Worm (Caenorhabditis elegans) whole organism, L3 larva: ENCODE measurements around the gene prx-5.
A peak's percentile ranks its signal among the peaks of the same experiment; 100 is the strongest.

Experiments
- R02D3.7 ChIP-seq: fragments of 150-350 bp; optimal IDR thresholded peaks from 2 replicates; lab custom pipeline; 2014; ENCODE audit warnings: missing biosample characterization, missing genetic modification characterization
- ZK546.5 ChIP-seq: sonication (generic microtip); optimal IDR thresholded peaks from 2 replicates; lab custom pipeline; 2017; ENCODE audit warnings: missing biosample characterization, missing genetic modification characterization
- aly-2 ChIP-seq: fragments of 150-350 bp; optimal IDR thresholded peaks from 2 replicates; lab custom pipeline; 2014; ENCODE audit warnings: missing biosample characterization, missing genetic modification characterization
- ama-1 ChIP-seq: fragments of 150-350 bp; optimal IDR thresholded peaks from 2 replicates; lab custom pipeline; 2018
- ceh-16 ChIP-seq: sonication (generic microtip); optimal IDR thresholded peaks from 2 replicates; lab custom pipeline; 2017; ENCODE audit warnings: missing biosample characterization, missing genetic modification characterization
- ceh-28 ChIP-seq: fragments of 150-350 bp; optimal IDR thresholded peaks from 2 replicates; lab custom pipeline; 2014; ENCODE audit warnings: missing biosample characterization, missing genetic modification reagents, missing genetic modification characterization
- ceh-82 ChIP-seq: fragments of 150-350 bp; optimal IDR thresholded peaks from 2 replicates; lab custom pipeline; 2014; ENCODE audit warnings: missing biosample characterization, missing genetic modification characterization
- ceh-9 ChIP-seq: sonication (generic microtip); optimal IDR thresholded peaks from 2 replicates; lab custom pipeline; 2018; ENCODE audit warnings: missing biosample characterization, missing genetic modification characterization
- daf-12 ChIP-seq: fragments of 150-350 bp; optimal IDR thresholded peaks from 2 replicates; lab custom pipeline; 2014; ENCODE audit warnings: missing biosample characterization, missing genetic modification reagents, missing genetic modification characterization
- egl-27 ChIP-seq: sonication (generic microtip); optimal IDR thresholded peaks from 4 replicates; lab custom pipeline; 2017; ENCODE audit warnings: missing biosample characterization, missing genetic modification reagents, missing genetic modification characterization
- elt-1 ChIP-seq: fragments of 150-350 bp; optimal IDR thresholded peaks from 2 replicates; lab custom pipeline; 2014; ENCODE audit warnings: missing biosample characterization, missing genetic modification characterization
- elt-2 ChIP-seq: sonication (generic microtip); optimal IDR thresholded peaks from 2 replicates; lab custom pipeline; 2016; ENCODE audit warnings: missing genetic modification reagents, mild to moderate bottlenecking, missing genetic modification characterization, missing compliant biosample characterization
- elt-3 ChIP-seq, 3 experiments: fragments of 150-350 bp in 1 of 3; sonication (generic microtip) in 2 of 3; optimal IDR thresholded peaks; 2 replicates in 2 of 3; 4 replicates in 1 of 3; lab custom pipeline; 2014 to 2017; ENCODE audit warnings: missing biosample characterization in 3 of 3, missing genetic modification characterization in 3 of 3
- eor-1 ChIP-seq, 2 experiments: fragments of 150-350 bp; optimal IDR thresholded peaks; 2 replicates each; lab custom pipeline; 2014 to 2018; ENCODE audit warnings: missing biosample characterization in 2 of 2, missing genetic modification characterization in 2 of 2
- fkh-10 ChIP-seq: sonication (generic microtip); optimal IDR thresholded peaks from 2 replicates; lab custom pipeline; 2017; ENCODE audit warnings: missing biosample characterization, missing genetic modification reagents, missing genetic modification characterization
- hmg-11 ChIP-seq: sonication (generic microtip); optimal IDR thresholded peaks from 2 replicates; lab custom pipeline; 2016; ENCODE audit warnings: missing genetic modification characterization, missing compliant biosample characterization
- jun-1 ChIP-seq: fragments of 150-350 bp; optimal IDR thresholded peaks from 2 replicates; lab custom pipeline; 2014; ENCODE audit warnings: missing biosample characterization, missing genetic modification reagents, missing genetic modification characterization
- lin-15B ChIP-seq: fragments of 150-350 bp; optimal IDR thresholded peaks from 2 replicates; lab custom pipeline; 2014; ENCODE audit warnings: missing biosample characterization, missing genetic modification characterization
- lin-39 ChIP-seq: fragments of 150-350 bp; optimal IDR thresholded peaks from 2 replicates; lab custom pipeline; 2018; ENCODE audit warnings: missing biosample characterization, missing genetic modification reagents, missing genetic modification characterization
- lsy-12 ChIP-seq: sonication (generic microtip); optimal IDR thresholded peaks from 2 replicates; lab custom pipeline; 2016; ENCODE audit warnings: mild to moderate bottlenecking, missing genetic modification characterization, missing compliant biosample characterization
- mdl-1 ChIP-seq: fragments of 150-350 bp; optimal IDR thresholded peaks from 2 replicates; lab custom pipeline; 2014; ENCODE audit warnings: missing biosample characterization, missing genetic modification characterization
- nfya-1 ChIP-seq: sonication (generic microtip); optimal IDR thresholded peaks from 2 replicates; lab custom pipeline; 2017; ENCODE audit warnings: missing genetic modification characterization, mild to moderate bottlenecking, missing compliant biosample characterization, antibody characterized with exemption, moderate library complexity; ENCODE audit not compliant: insufficient read depth
- nhr-11 ChIP-seq: fragments of 150-350 bp; optimal IDR thresholded peaks from 2 replicates; lab custom pipeline; 2014; ENCODE audit warnings: missing biosample characterization, missing genetic modification characterization
- nhr-12 ChIP-seq: fragments of 150-350 bp; optimal IDR thresholded peaks from 2 replicates; lab custom pipeline; 2014; ENCODE audit warnings: missing biosample characterization, missing genetic modification characterization
- nhr-23 ChIP-seq: fragments of 150-350 bp; optimal IDR thresholded peaks from 2 replicates; lab custom pipeline; 2014; ENCODE audit warnings: missing biosample characterization, missing genetic modification reagents, missing genetic modification characterization
- nhr-28 ChIP-seq: fragments of 150-350 bp; optimal IDR thresholded peaks from 2 replicates; lab custom pipeline; 2014; ENCODE audit warnings: missing biosample characterization, missing genetic modification characterization
- nhr-43 ChIP-seq: sonication (generic microtip); optimal IDR thresholded peaks from 2 replicates; lab custom pipeline; 2016; ENCODE audit warnings: mild to moderate bottlenecking, missing genetic modification characterization, missing compliant biosample characterization; ENCODE audit not compliant: poor library complexity, severe bottlenecking
- nhr-67 ChIP-seq: fragments of 150-350 bp; optimal IDR thresholded peaks from 2 replicates; lab custom pipeline; 2014; ENCODE audit warnings: missing biosample characterization, missing genetic modification characterization
- pha-4 ChIP-seq: fragments of 150-350 bp; optimal IDR thresholded peaks from 2 replicates; lab custom pipeline; 2014; ENCODE audit warnings: missing biosample characterization, missing genetic modification reagents, missing genetic modification characterization
- pqm-1 ChIP-seq: fragments of 150-350 bp; optimal IDR thresholded peaks from 2 replicates; lab custom pipeline; 2017; ENCODE audit warnings: missing biosample characterization, missing genetic modification characterization, inconsistent platforms
- sea-2 ChIP-seq: fragments of 150-350 bp; sonication (generic microtip); optimal IDR thresholded peaks from 4 replicates; lab custom pipeline; 2014; ENCODE audit warnings: missing biosample characterization, missing genetic modification reagents, missing genetic modification characterization
- snpc-4 ChIP-seq: fragments of 150-350 bp; optimal IDR thresholded peaks from 2 replicates; lab custom pipeline; 2014; ENCODE audit warnings: missing biosample characterization, missing genetic modification characterization
- unc-62 ChIP-seq: fragments of 150-350 bp; sonication (generic microtip); optimal IDR thresholded peaks from 4 replicates; lab custom pipeline; 2014; ENCODE audit warnings: missing biosample characterization, missing genetic modification reagents, missing genetic modification characterization
- ztf-4 ChIP-seq: fragments of 150-350 bp; optimal IDR thresholded peaks from 2 replicates; lab custom pipeline; 2014; ENCODE audit warnings: missing biosample characterization, missing genetic modification characterization

prx-5 gene

ce11 chrII:8701059-8701458 is 3.6 kb upstream of the prx-5 start:
- TF ChIP-seq pha-4 (tag; lab: Kevin White, UChicago) (peak; percentile 14), nhr-67 (no peak), ceh-28 (tag; lab: Kevin White, UChicago) (no peak)
- TF ChIP-seq, all 47 proteins: peak for 1

- TF ChIP-seq mdl-1 (tag; lab: Kevin White, UChicago) (no peak), ama-1 (lab: Kevin White, UChicago) (no peak), pha-4 (tag; lab: Kevin White, UChicago) (peak; percentile 54), snpc-4 (tag; lab: Kevin White, UChicago) (no peak), lsy-12 (tag; lab: Kevin White, UChicago) (no peak)
Observed at ce11 chrII:8701619-8702350, 2.8 kb upstream of the prx-5 start, which contains the start of gene sphk-1. Gene sphk-1 (minus strand): TSS chrII:8701669.

DNA sequence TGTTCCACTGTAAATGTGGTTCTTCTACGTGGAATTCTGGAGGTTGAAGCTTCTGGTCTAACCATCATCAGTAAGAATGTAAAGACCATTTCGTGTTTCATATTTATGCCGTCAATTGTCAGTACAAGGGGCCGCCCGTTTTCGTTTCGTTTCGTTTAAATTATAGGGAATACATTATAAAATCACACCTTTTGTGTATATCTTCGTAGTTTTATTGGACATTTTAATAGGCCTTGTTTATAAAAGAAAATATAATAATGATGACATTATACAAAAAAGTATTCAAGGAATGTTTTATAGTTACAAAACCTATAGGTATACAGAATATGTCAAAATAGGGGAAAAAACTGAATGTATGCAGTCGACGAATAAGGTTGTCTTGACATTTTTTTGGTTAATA is 895 bp upstream of the prx-5 start, which contains the start of gene ceh-7:
TSS of gene ceh-7 (minus strand) at position 101 of the 400 bp plus-strand sequence.
- TF ChIP-seq sea-2 (GFP tag; lab: Kevin White, UChicago) = no peak
- no peak for TF ChIP-seq nhr-23 (tag; lab: Kevin White, UChicago)
- no peak for TF ChIP-seq eor-1 (tag; optimal IDR thresholded peaks at IDR 0.05; lab: Kevin White, UChicago)
- TF ChIP-seq lin-39 = no peak
- no peak for TF ChIP-seq elt-1 (tag; lab: Kevin White, UChicago)
- TF ChIP-seq jun-1 = no peak
- no peak for TF ChIP-seq lin-15B
- no peak for TF ChIP-seq ceh-28 (tag; lab: Kevin White, UChicago)
- TF ChIP-seq lsy-12 (tag; lab: Kevin White, UChicago) = no peak
- TF ChIP-seq ama-1 (lab: Kevin White, UChicago) = no peak
- no peak for TF ChIP-seq ceh-82 (tag; lab: Kevin White, UChicago)
- no peak for TF ChIP-seq ceh-9
- TF ChIP-seq aly-2 (tag; lab: Kevin White, UChicago) = no peak
- no peak for TF ChIP-seq egl-27 (tag; lab: Kevin White, UChicago)
- TF ChIP-seq ceh-16 = no peak

- no peak for TF ChIP-seq ZK546.5 (tag; lab: Kevin White, UChicago)
- no peak for TF ChIP-seq fkh-10
- TF ChIP-seq aly-2 (tag; lab: Kevin White, UChicago) = no peak
- no peak for TF ChIP-seq R02D3.7
- peak; percentile 19 for TF ChIP-seq nhr-43
- TF ChIP-seq ceh-9 = no peak
- TF ChIP-seq pqm-1 = no peak
- no peak for TF ChIP-seq nhr-12
- TF ChIP-seq nfya-1 (tag; lab: Kevin White, UChicago) = peak; percentile 18
- TF ChIP-seq elt-2 (tag; lab: Kevin White, UChicago) = peak; percentile 19
- TF ChIP-seq hmg-11 (tag; lab: Kevin White, UChicago) = no peak
- no peak for TF ChIP-seq ceh-82 (tag; lab: Kevin White, UChicago)
- TF ChIP-seq nhr-28 (tag; lab: Kevin White, UChicago) = no peak
- no peak for TF ChIP-seq lin-15B
- TF ChIP-seq nhr-11 (tag; lab: Kevin White, UChicago) = peak; percentile 25
- TF ChIP-seq mdl-1 (tag; lab: Kevin White, UChicago) = no peak
- no peak for TF ChIP-seq ztf-4
- TF ChIP-seq lsy-12 (tag; lab: Kevin White, UChicago) = no peak
- no peak for TF ChIP-seq sea-2 (GFP tag; lab: Kevin White, UChicago)
- TF ChIP-seq, all 47 proteins: peak for 4
Observed at ce11 chrII:8707024-8707423, 2.4 kb downstream of the prx-5 start, which contains the start of gene cup-16. Gene cup-16 (plus strand): TSS chrII:8707155.

DNA sequence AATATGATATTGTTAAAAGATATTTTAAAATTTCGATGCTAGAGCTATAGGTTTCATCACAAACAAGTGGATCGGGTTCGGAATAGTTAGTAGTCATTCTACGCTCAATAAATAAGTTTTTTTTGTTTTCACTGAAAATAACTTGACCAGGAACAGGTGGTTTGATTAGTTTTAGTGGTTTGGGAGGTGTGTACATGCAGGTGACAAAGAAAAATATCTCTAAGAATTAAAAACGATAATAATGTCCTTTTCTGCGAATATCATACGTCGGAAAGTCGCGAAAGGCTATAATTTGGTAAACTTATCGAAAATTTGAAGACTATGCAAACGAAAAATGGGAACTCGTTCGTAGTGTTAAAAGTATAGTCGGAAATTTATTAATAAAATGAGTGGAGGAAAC is 5.7 kb downstream of the prx-5 start, which contains the start of gene srg-15:
TSS of gene srg-15 (minus strand) at position 101 of the 400 bp plus-strand sequence.
- no peak for TF ChIP-seq R02D3.7
- no peak for TF ChIP-seq daf-12 (tag; lab: Kevin White, UChicago)
- no peak for TF ChIP-seq elt-3 (tag; optimal IDR thresholded peaks at IDR 0.05; lab: Kevin White, UChicago)
- no peak for TF ChIP-seq mdl-1 (tag; lab: Kevin White, UChicago)
- no peak for TF ChIP-seq unc-62 (GFP tag; lab: Kevin White, UChicago)
- TF ChIP-seq pqm-1 = no peak
- no peak for TF ChIP-seq jun-1
- no peak for TF ChIP-seq ceh-82 (tag; lab: Kevin White, UChicago)
- TF ChIP-seq lin-15B = no peak
- TF ChIP-seq hmg-11 (tag; lab: Kevin White, UChicago) = no peak
- no peak for TF ChIP-seq elt-2 (tag; lab: Kevin White, UChicago)
- TF ChIP-seq sea-2 (GFP tag; lab: Kevin White, UChicago) = no peak
- TF ChIP-seq ZK546.5 (tag; lab: Kevin White, UChicago) = no peak
- TF ChIP-seq nhr-23 (tag; lab: Kevin White, UChicago) = no peak
- TF ChIP-seq nhr-11 (tag; lab: Kevin White, UChicago) = no peak
